Fruit fly (Drosophila melanogaster) whole organism, pupa: Measurements from ENCODE around the gene Toll-9.

ENCODE experiments used
- CG10348 ChIP-seq: fragments of 200-800 bp; sonication (Bioruptor generic); IDR thresholded peaks from 2 replicates; pipeline ENCODE4 v1.3.6; 2022; ENCODE audit warnings: missing biosample characterization, missing genetic modification characterization
- CG12605 ChIP-seq: fragments of 200-800 bp; sonication (Bioruptor generic); IDR thresholded peaks from 2 replicates; pipeline ENCODE4 v1.3.6; 2022; ENCODE audit warnings: missing biosample characterization, missing genetic modification characterization
- CG14655 ChIP-seq: fragments of 200-800 bp; sonication (Bioruptor generic); optimal IDR thresholded peaks from 3 replicates; lab custom pipeline; 2017; ENCODE audit warnings: mild to moderate bottlenecking, missing biosample characterization, missing genetic modification reagents, missing genetic modification characterization
- CG15710 ChIP-seq: fragments of 200-800 bp; sonication (Bioruptor generic); optimal IDR thresholded peaks from 2 replicates; lab custom pipeline; 2018; ENCODE audit warnings: missing biosample characterization, mild to moderate bottlenecking, missing genetic modification characterization, moderate library complexity
- CG17806 ChIP-seq: fragments of 200-800 bp; sonication (Bioruptor generic); optimal IDR thresholded peaks from 2 replicates; lab custom pipeline; 2018; ENCODE audit warnings: missing biosample characterization, mild to moderate bottlenecking, missing genetic modification characterization, moderate library complexity
- CG32121 ChIP-seq: fragments of 200-800 bp; sonication (Bioruptor generic); IDR thresholded peaks from 2 replicates; pipeline ENCODE4 v1.3.6; 2022; ENCODE audit warnings: missing biosample characterization, missing genetic modification characterization
- CG34367 ChIP-seq: fragments of 200-800 bp; sonication (Bioruptor generic); optimal IDR thresholded peaks from 2 replicates; lab custom pipeline; 2018; ENCODE audit warnings: missing biosample characterization, mild to moderate bottlenecking, missing genetic modification characterization
- CG4496 ChIP-seq: fragments of 200-800 bp; sonication (Bioruptor generic); IDR thresholded peaks from 3 replicates; pipeline ENCODE4 v1.3.6; 2022; ENCODE audit warnings: missing biosample characterization, missing genetic modification characterization
- CG8159 ChIP-seq: fragments of 200-800 bp; sonication (Bioruptor generic); optimal IDR thresholded peaks from 3 replicates; lab custom pipeline; 2018; ENCODE audit warnings: missing biosample characterization, mild to moderate bottlenecking, missing genetic modification characterization, moderate library complexity
- D1 ChIP-seq: fragments of 200-800 bp; sonication (Bioruptor generic); optimal IDR thresholded peaks from 2 replicates; lab custom pipeline; 2018; ENCODE audit warnings: missing biosample characterization, mild to moderate bottlenecking, missing genetic modification characterization, moderate library complexity
- EcR ChIP-seq: fragments of 200-800 bp; sonication (Bioruptor generic); optimal IDR thresholded peaks from 3 replicates; lab custom pipeline; 2019; ENCODE audit warnings: missing biosample characterization, missing genetic modification characterization, mild to moderate bottlenecking, moderate library complexity, missing genetic modification reagents
- Ets98B ChIP-seq: fragments of 200-800 bp; sonication (Bioruptor generic); IDR thresholded peaks from 2 replicates; pipeline ENCODE4 v1.3.6; 2022; ENCODE audit warnings: missing biosample characterization, missing genetic modification characterization
- Pif1A ChIP-seq: fragments of 200-800 bp; sonication (Bioruptor generic); optimal IDR thresholded peaks from 3 replicates; lab custom pipeline; 2016; ENCODE audit warnings: missing biosample characterization, missing genetic modification characterization
- Pif1B ChIP-seq: fragments of 200-800 bp; sonication (Bioruptor generic); optimal IDR thresholded peaks from 3 replicates; lab custom pipeline; 2016; ENCODE audit warnings: missing biosample characterization, missing genetic modification characterization

DNA sequence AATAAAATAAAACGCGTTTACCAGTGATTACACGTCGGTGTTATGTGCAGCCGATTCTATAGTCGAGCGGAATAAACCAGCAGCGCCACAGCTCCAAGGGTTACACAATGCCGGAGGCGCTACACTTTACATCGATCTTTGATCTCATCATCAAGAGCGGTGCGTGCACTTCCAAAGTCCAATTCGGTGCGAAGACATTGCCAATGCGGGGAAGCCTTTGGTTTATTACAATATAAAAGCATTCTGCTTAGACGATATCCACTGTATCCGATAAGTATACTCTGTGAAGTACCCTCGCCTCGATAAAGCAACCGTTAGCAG, 21.3 kb upstream of the Toll-9 start:
- TF ChIP-seq EcR (GFP tag; lab: Kevin White, UChicago) (no peak), Ets98B (GFP tag; lab: Robert Waterston, UW) (no peak), Pif1A (GFP tag; lab: Kevin White, UChicago) (no peak), D1 (tag; lab: Kevin White, UChicago) (no peak), CG15710 (tag; lab: Kevin White, UChicago) (no peak), CG12605 (GFP tag; lab: Robert Waterston, UW) (no peak), CG32121 (GFP tag; lab: Robert Waterston, UW) (no peak), CG4496 (GFP tag; lab: Robert Waterston, UW) (no peak), CG14655 (GFP tag; lab: Kevin White, UChicago) (no peak), Pif1B (GFP tag; lab: Kevin White, UChicago) (no peak), CG10348 (GFP tag; lab: Robert Waterston, UW) (no peak), CG34367 (no peak), CG17806 (tag; lab: Kevin White, UChicago) (no peak), CG8159 (no peak)
